Worm (Caenorhabditis elegans) whole organism, late embryonic: ENCODE results near the gene F36G9.13.

Source experiments
- C38D4.7 ChIP-seq: fragments of 200-800 bp; sonication (Bioruptor generic); optimal IDR thresholded peaks from 2 replicates; lab custom pipeline; 2018; ENCODE audit warnings: mild to moderate bottlenecking, missing genetic modification characterization, moderate library complexity, missing compliant biosample characterization
- K02D7.2 ChIP-seq: sonication (generic microtip); optimal IDR thresholded peaks from 2 replicates; lab custom pipeline; 2017; ENCODE audit warnings: mild to moderate bottlenecking, missing genetic modification characterization, missing compliant biosample characterization
- K09A11.1 ChIP-seq: sonication (generic microtip); optimal IDR thresholded peaks from 2 replicates; lab custom pipeline; 2017; ENCODE audit warnings: antibody characterized with exemption, mild to moderate bottlenecking, missing genetic modification characterization, missing compliant biosample characterization; ENCODE audit not compliant: insufficient read depth
- ahr-1 ChIP-seq: sonication (generic microtip); optimal IDR thresholded peaks from 2 replicates; lab custom pipeline; 2016; ENCODE audit warnings: missing genetic modification characterization, missing compliant biosample characterization
- ama-1 ChIP-seq: fragments of 150-350 bp; optimal IDR thresholded peaks from 2 replicates; lab custom pipeline; 2014
- ceh-14 ChIP-seq: sonication (generic microtip); optimal IDR thresholded peaks from 2 replicates; lab custom pipeline; 2016; ENCODE audit warnings: missing genotype, missing genetic modification characterization, missing compliant biosample characterization
- ceh-19 ChIP-seq: fragments of 200-800 bp; sonication (Bioruptor generic); optimal IDR thresholded peaks from 2 replicates; lab custom pipeline; 2018; ENCODE audit warnings: mild to moderate bottlenecking, missing genetic modification characterization, missing compliant biosample characterization
- ceh-2 ChIP-seq: sonication (generic microtip); optimal IDR thresholded peaks from 2 replicates; lab custom pipeline; 2016; ENCODE audit warnings: missing genotype, missing genetic modification characterization, missing compliant biosample characterization
- ceh-30 ChIP-seq: fragments of 150-350 bp; optimal IDR thresholded peaks from 2 replicates; lab custom pipeline; 2014; ENCODE audit warnings: missing biosample characterization, missing genetic modification characterization
- ceh-31 ChIP-seq: sonication (generic microtip); optimal IDR thresholded peaks from 2 replicates; lab custom pipeline; 2016; ENCODE audit warnings: missing genetic modification characterization, missing compliant biosample characterization
- ceh-34 ChIP-seq: sonication (generic microtip); optimal IDR thresholded peaks from 2 replicates; lab custom pipeline; 2016; ENCODE audit warnings: mild to moderate bottlenecking, missing genetic modification characterization, missing compliant biosample characterization
- ceh-45 ChIP-seq: fragments of 200-800 bp; sonication (Bioruptor generic); IDR thresholded peaks from 2 replicates; pipeline ENCODE4 v1.3.6; 2022; ENCODE audit warnings: missing genetic modification reagents, missing genetic modification characterization, missing compliant biosample characterization
- ceh-6 ChIP-seq: fragments of 200-800 bp; sonication (Bioruptor generic); optimal IDR thresholded peaks from 2 replicates; lab custom pipeline; 2018; ENCODE audit warnings: mild to moderate bottlenecking, missing genetic modification characterization, missing compliant biosample characterization
- che-1 ChIP-seq: sonication (generic microtip); optimal IDR thresholded peaks from 2 replicates; lab custom pipeline; 2016; ENCODE audit warnings: mild to moderate bottlenecking, missing genetic modification characterization, missing compliant biosample characterization
- dmd-4 ChIP-seq: sonication (generic microtip); optimal IDR thresholded peaks from 2 replicates; lab custom pipeline; 2016; ENCODE audit warnings: borderline replicate concordance, missing genetic modification characterization, missing compliant biosample characterization
- dve-1 ChIP-seq: sonication (generic microtip); optimal IDR thresholded peaks from 2 replicates; lab custom pipeline; 2017; ENCODE audit warnings: antibody characterized with exemption, mild to moderate bottlenecking, missing genetic modification characterization, missing compliant biosample characterization
- elt-2 ChIP-seq: sonication (generic microtip); optimal IDR thresholded peaks from 2 replicates; lab custom pipeline; 2016; ENCODE audit warnings: missing genetic modification reagents, missing genetic modification characterization, missing compliant biosample characterization
- elt-4 ChIP-seq: sonication (generic microtip); optimal IDR thresholded peaks from 2 replicates; lab custom pipeline; 2016; ENCODE audit warnings: missing genetic modification characterization, missing compliant biosample characterization
- ets-4 ChIP-seq: sonication (generic microtip); optimal IDR thresholded peaks from 2 replicates; lab custom pipeline; 2016; ENCODE audit warnings: missing genetic modification characterization, missing compliant biosample characterization
- eyg-1 ChIP-seq: sonication (generic microtip); optimal IDR thresholded peaks from 2 replicates; lab custom pipeline; 2016; ENCODE audit warnings: missing genotype, missing genetic modification characterization, missing compliant biosample characterization
- fkh-10 ChIP-seq: fragments of 150-350 bp; optimal IDR thresholded peaks from 2 replicates; lab custom pipeline; 2014; ENCODE audit warnings: missing biosample characterization, missing genetic modification reagents, missing genetic modification characterization
- gmeb-2 ChIP-seq: sonication (generic microtip); optimal IDR thresholded peaks from 2 replicates; lab custom pipeline; 2016; ENCODE audit warnings: missing genetic modification characterization, inconsistent platforms, missing compliant biosample characterization
- hlh-13 ChIP-seq: fragments of 200-800 bp; sonication (Bioruptor generic); optimal IDR thresholded peaks from 2 replicates; lab custom pipeline; 2018; ENCODE audit warnings: mild to moderate bottlenecking, missing genetic modification characterization, missing compliant biosample characterization
- hlh-15 ChIP-seq: sonication (generic microtip); optimal IDR thresholded peaks from 2 replicates; lab custom pipeline; 2016; ENCODE audit warnings: missing genetic modification characterization, missing compliant biosample characterization
- hlh-6 ChIP-seq: sonication (generic microtip); optimal IDR thresholded peaks from 2 replicates; lab custom pipeline; 2016; ENCODE audit warnings: missing genotype, missing genetic modification characterization, missing compliant biosample characterization
- hlh-8 ChIP-seq: sonication (generic microtip); optimal IDR thresholded peaks from 2 replicates; lab custom pipeline; 2016; ENCODE audit warnings: missing genotype, missing genetic modification characterization, missing compliant biosample characterization
- lin-11 ChIP-seq: fragments of 200-800 bp; sonication (Bioruptor generic); optimal IDR thresholded peaks from 2 replicates; lab custom pipeline; 2018; ENCODE audit warnings: mild to moderate bottlenecking, missing genetic modification characterization, missing compliant biosample characterization
- mec-3 ChIP-seq: sonication (generic microtip); optimal IDR thresholded peaks from 2 replicates; lab custom pipeline; 2016; ENCODE audit warnings: borderline replicate concordance, missing genetic modification characterization, missing compliant biosample characterization
- nhr-11 ChIP-seq: fragments of 150-350 bp; optimal IDR thresholded peaks from 2 replicates; lab custom pipeline; 2014; ENCODE audit warnings: missing biosample characterization, missing genetic modification characterization
- npax-4 ChIP-seq: sonication (generic microtip); optimal IDR thresholded peaks from 2 replicates; lab custom pipeline; 2016; ENCODE audit warnings: missing genetic modification characterization, missing compliant biosample characterization
- odd-2 ChIP-seq: sonication (generic microtip); optimal IDR thresholded peaks from 2 replicates; lab custom pipeline; 2017; ENCODE audit warnings: antibody characterized with exemption, mild to moderate bottlenecking, missing genetic modification characterization, missing compliant biosample characterization
- pag-3 ChIP-seq: sonication (generic microtip); optimal IDR thresholded peaks from 2 replicates; lab custom pipeline; 2016; ENCODE audit warnings: missing compliant biosample characterization, missing genetic modification characterization, borderline replicate concordance
- pat-9 ChIP-seq: fragments of 200-800 bp; sonication (Bioruptor generic); optimal IDR thresholded peaks from 2 replicates; lab custom pipeline; 2018; ENCODE audit warnings: mild to moderate bottlenecking, missing genetic modification characterization, moderate library complexity, missing compliant biosample characterization
- pha-4 ChIP-seq: fragments of 150-350 bp; optimal IDR thresholded peaks from 2 replicates; lab custom pipeline; 2018; ENCODE audit warnings: missing biosample characterization, missing genetic modification reagents, missing genetic modification characterization
- pqm-1 ChIP-seq: sonication (generic microtip); optimal IDR thresholded peaks from 2 replicates; lab custom pipeline; 2016; ENCODE audit warnings: missing genetic modification characterization, missing compliant biosample characterization
- ref-2 ChIP-seq: sonication (generic microtip); optimal IDR thresholded peaks from 2 replicates; lab custom pipeline; 2016; ENCODE audit warnings: missing genetic modification characterization, missing compliant biosample characterization
- rnt-1 ChIP-seq: sonication (generic microtip); optimal IDR thresholded peaks from 2 replicates; lab custom pipeline; 2016; ENCODE audit warnings: missing genetic modification characterization, missing compliant biosample characterization
- sox-2 ChIP-seq: fragments of 200-800 bp; sonication (Bioruptor generic); IDR thresholded peaks from 2 replicates; pipeline ENCODE4 v1.3.6; 2022; ENCODE audit warnings: missing genetic modification reagents, missing genetic modification characterization, missing compliant biosample characterization
- sox-4 ChIP-seq: sonication (generic microtip); optimal IDR thresholded peaks from 2 replicates; lab custom pipeline; 2017; ENCODE audit warnings: mild to moderate bottlenecking, missing genetic modification characterization, inconsistent platforms, missing compliant biosample characterization
- tbx-2 ChIP-seq: sonication (generic microtip); optimal IDR thresholded peaks from 2 replicates; lab custom pipeline; 2016; ENCODE audit warnings: missing genetic modification characterization, missing compliant biosample characterization
- tbx-7 ChIP-seq: sonication (generic microtip); optimal IDR thresholded peaks from 2 replicates; lab custom pipeline; 2016; ENCODE audit warnings: missing genotype, missing genetic modification characterization, missing compliant biosample characterization
- unc-3 ChIP-seq, 2 experiments: fragments of 200-800 bp in 1 of 2; sonication (Bioruptor generic) in 1 of 2; sonication (generic microtip) in 1 of 2; conservative IDR thresholded peaks in 1 of 2; optimal IDR thresholded peaks in 1 of 2; 2 replicates each; pipeline versions ENCODE4 v1.3.6 to Lab custom; 2016 to 2022; ENCODE audit warnings: missing compliant biosample characterization in 2 of 2, missing genetic modification characterization in 2 of 2, missing genetic modification reagents in 1 of 2
- unc-86 ChIP-seq: sonication (generic microtip); optimal IDR thresholded peaks from 2 replicates; lab custom pipeline; 2016; ENCODE audit warnings: missing genetic modification characterization, missing compliant biosample characterization
- ztf-16 ChIP-seq: sonication (generic microtip); optimal IDR thresholded peaks from 2 replicates; lab custom pipeline; 2017; ENCODE audit warnings: missing genetic modification characterization, missing compliant biosample characterization

F36G9.13 gene

ce11 chrV:15982733-15983344, at the start of gene F36G9.13, which contains the start of gene fbxa-99:
F36G9.13 (plus strand) TSS chrV:15983294.
fbxa-99 (minus strand) TSS chrV:15982854.
- no peak for TF ChIP-seq dmd-4
- TF ChIP-seq ceh-6, result no peak
- TF ChIP-seq pqm-1, result no peak
- no peak for TF ChIP-seq ets-4 (tag; lab: Kevin White, UChicago)
- TF ChIP-seq rnt-1 (tag; lab: Kevin White, UChicago), result no peak
- no peak for TF ChIP-seq K02D7.2 (tag; lab: Kevin White, UChicago)
- TF ChIP-seq hlh-13, result no peak
- no peak for TF ChIP-seq sox-4 (tag; lab: Kevin White, UChicago)
- no peak for TF ChIP-seq ahr-1 (tag; lab: Kevin White, UChicago)
- TF ChIP-seq hlh-6 (tag; lab: Kevin White, UChicago), result no peak
- no peak for TF ChIP-seq tbx-2 (tag; lab: Kevin White, UChicago)
- no peak for TF ChIP-seq pag-3 (tag; lab: Kevin White, UChicago)
- TF ChIP-seq C38D4.7, result no peak
- TF ChIP-seq ref-2, result no peak
- TF ChIP-seq unc-3 (GFP tag; conservative IDR thresholded peaks at IDR 0.05; lab: Robert Waterston, UW), result no peak
- TF ChIP-seq unc-3 (tag; optimal IDR thresholded peaks at IDR 0.05; lab: Kevin White, UChicago), result no peak

DNA sequence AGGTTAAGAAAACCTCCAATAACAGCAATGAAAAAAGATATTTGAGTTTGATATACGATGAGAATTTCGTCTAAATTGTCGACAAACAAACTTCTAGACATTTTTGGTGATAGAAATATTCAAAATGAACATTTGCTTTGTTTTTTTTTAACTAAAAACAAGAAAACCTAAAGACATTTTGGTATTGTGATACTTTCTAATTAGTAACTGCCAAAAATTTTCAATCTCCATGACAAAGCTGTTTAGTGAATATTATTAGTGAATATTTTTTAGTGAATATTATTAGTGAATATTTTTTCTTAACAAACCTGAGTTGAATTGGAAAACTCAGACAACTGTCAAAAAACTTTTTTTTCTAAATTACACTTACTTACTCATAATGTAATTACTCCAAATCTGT, 42.8 kb upstream of the F36G9.13 start, which contains the start of gene srw-55:
srw-55 (minus strand) TSS at position 101 of the 400 bp plus-strand sequence.
- TF ChIP-seq npax-4 (tag; lab: Kevin White, UChicago) (no peak), pqm-1 (no peak), K02D7.2 (tag; lab: Kevin White, UChicago) (no peak), K09A11.1 (tag; lab: Kevin White, UChicago) (no peak), ztf-16 (no peak), sox-4 (tag; lab: Kevin White, UChicago) (no peak), tbx-2 (tag; lab: Kevin White, UChicago) (no peak), unc-86 (no peak), ceh-34 (tag; lab: Kevin White, UChicago) (no peak), ceh-14 (no peak), eyg-1 (tag; lab: Kevin White, UChicago) (no peak), ets-4 (tag; lab: Kevin White, UChicago) (no peak), elt-4 (tag; lab: Kevin White, UChicago) (no peak), hlh-15 (tag; lab: Kevin White, UChicago) (no peak), dve-1 (tag; lab: Kevin White, UChicago) (no peak), elt-2 (no peak)

- TF ChIP-seq gmeb-2 (tag; lab: Kevin White, UChicago) (no peak), ceh-45 (GFP tag; lab: Robert Waterston, UW) (no peak), ceh-30 (tag; lab: Kevin White, UChicago) (no peak), sox-4 (tag; lab: Kevin White, UChicago) (no peak), hlh-8 (tag; lab: Kevin White, UChicago) (no peak), sox-2 (no peak), odd-2 (tag; lab: Kevin White, UChicago) (no peak), ceh-19 (GFP tag; lab: Kevin White, UChicago) (no peak)
Measured at ce11 chrV:15943125-15943524, 40.0 kb upstream of the F36G9.13 start, which contains the start of gene srw-53. srw-53 (plus strand) TSS chrV:15943425.

ce11 chrV:15950903-15951302, 32.2 kb upstream of the F36G9.13 start, which contains the start of gene srw-59:
srw-59 (minus strand) TSS chrV:15951003.
- TF ChIP-seq dmd-4, result no peak
- TF ChIP-seq pqm-1, result no peak
- TF ChIP-seq ceh-14, result no peak
- TF ChIP-seq gmeb-2 (tag; lab: Kevin White, UChicago), result no peak
- TF ChIP-seq hlh-15 (tag; lab: Kevin White, UChicago), result no peak
- no peak for TF ChIP-seq tbx-7 (tag; lab: Kevin White, UChicago)
- TF ChIP-seq ceh-19 (GFP tag; lab: Kevin White, UChicago), result no peak
- no peak for TF ChIP-seq hlh-8 (tag; lab: Kevin White, UChicago)
- TF ChIP-seq ceh-2 (tag; lab: Kevin White, UChicago), result no peak
- no peak for TF ChIP-seq che-1 (tag; lab: Kevin White, UChicago)
- TF ChIP-seq nhr-11 (tag; lab: Kevin White, UChicago), result no peak
- no peak for TF ChIP-seq mec-3
- TF ChIP-seq ceh-31 (tag; lab: Kevin White, UChicago), result no peak
- TF ChIP-seq fkh-10 (GFP tag; lab: Kevin White, UChicago), result no peak
- no peak for TF ChIP-seq pat-9 (tag; lab: Kevin White, UChicago)
- TF ChIP-seq lin-11 (tag; lab: Kevin White, UChicago), result no peak
- TF ChIP-seq pha-4 (tag; lab: Kevin White, UChicago), result no peak
- no peak for TF ChIP-seq dve-1 (tag; lab: Kevin White, UChicago)
- no peak for TF ChIP-seq ama-1 (lab: Kevin White, UChicago)
- no peak for TF ChIP-seq ref-2
